Worm (Caenorhabditis elegans): ENCODE results near the gene F34D10.4.

F34D10.4 gene

ce11 chrIII:3723726-3724125, 12.7 kb upstream of the F34D10.4 start:
- TF ChIP-seq hlh-8 (tag; optimal IDR thresholded peaks at IDR 0.05) (no peak), zip-5 (tag; optimal IDR thresholded peaks at IDR 0.05) (no peak), gmeb-2 (tag; optimal IDR thresholded peaks at IDR 0.05) (no peak), C38D4.7 (GFP tag; optimal IDR thresholded peaks at IDR 0.05) (no peak), syd-9 (tag; optimal IDR thresholded peaks at IDR 0.05) (no peak), nfya-1 (tag; optimal IDR thresholded peaks at IDR 0.05) (no peak), ref-2 (tag; optimal IDR thresholded peaks at IDR 0.05) (no peak), T23F11.4 (GFP tag; optimal IDR thresholded peaks at IDR 0.05) (no peak), ttx-3 (tag; optimal IDR thresholded peaks at IDR 0.05) (no peak), che-1 (tag; optimal IDR thresholded peaks at IDR 0.05) (no peak), unc-86 (tag; optimal IDR thresholded peaks at IDR 0.05) (no peak), sox-2 (GFP tag; IDR thresholded peaks at IDR 0.05) (no peak)

ce11 chrIII:3724880-3725279, 11.5 kb upstream of the F34D10.4 start, which contains the start of gene C14B1.12:
C14B1.12 (minus strand) TSS chrIII:3724980.
- no peak for TF ChIP-seq eyg-1 (tag; optimal IDR thresholded peaks at IDR 0.05)
- no peak for TF ChIP-seq sdc-2 (tag; optimal IDR thresholded peaks at IDR 0.05)
- no peak for TF ChIP-seq elt-2 (tag; optimal IDR thresholded peaks at IDR 0.05)
- TF ChIP-seq fkh-6 (tag; optimal IDR thresholded peaks at IDR 0.05), result no peak

- no peak for TF ChIP-seq lin-11 (tag; optimal IDR thresholded peaks at IDR 0.05)
These were observed 10.0 kb upstream of the F34D10.4 start, which contains the start of gene gldi-5 for ce11 chrIII:3726443-3726842. gldi-5 (minus strand) TSS chrIII:3726500.

ce11 chrIII:3729520-3729919, 6.9 kb upstream of the F34D10.4 start, which contains the start of gene F34D10.9:
F34D10.9 (minus strand) TSS chrIII:3729620.
- TF ChIP-seq che-1 (tag; optimal IDR thresholded peaks at IDR 0.05) (no peak), pag-3 (tag; optimal IDR thresholded peaks at IDR 0.05; ENCODE audit: borderline replicate concordance) (no peak), npax-4 (tag; optimal IDR thresholded peaks at IDR 0.05) (no peak), sox-4 (tag; optimal IDR thresholded peaks at IDR 0.05) (no peak)

ce11 chrIII:3730475-3730874, 5.9 kb upstream of the F34D10.4 start, which contains the start of gene F34D10.8:
F34D10.8 (plus strand) TSS chrIII:3730775.
- TF ChIP-seq fkh-10 (GFP tag; optimal IDR thresholded peaks at IDR 0.05) (no peak), ceh-48 (tag; optimal IDR thresholded peaks at IDR 0.05) (no peak), pha-2 (tag; optimal IDR thresholded peaks at IDR 0.05) (no peak), rnt-1 (tag; optimal IDR thresholded peaks at IDR 0.05) (no peak), hlh-13 (GFP tag; optimal IDR thresholded peaks at IDR 0.05) (no peak), dve-1 (tag; optimal IDR thresholded peaks at IDR 0.05) (no peak), elt-2 (tag; optimal IDR thresholded peaks at IDR 0.05) (no peak), nfya-1 (tag; optimal IDR thresholded peaks at IDR 0.05) (no peak), ceh-45 (GFP tag; IDR thresholded peaks at IDR 0.05) (no peak)

ce11 chrIII:3734007-3734406, 2.4 kb upstream of the F34D10.4 start, which contains the start of gene F34D10.3:
F34D10.3 (plus strand) TSS chrIII:3734255.
- TF ChIP-seq unc-42 (tag; optimal IDR thresholded peaks at IDR 0.05) (peak; percentile 1), ets-4 (tag; optimal IDR thresholded peaks at IDR 0.05) (no peak)

- TF ChIP-seq gmeb-2 (tag; optimal IDR thresholded peaks at IDR 0.05), result no peak
- no peak for TF ChIP-seq ceh-6 (GFP tag; optimal IDR thresholded peaks at IDR 0.05)
- TF ChIP-seq ceh-22 (tag; optimal IDR thresholded peaks at IDR 0.05), result no peak
- TF ChIP-seq T23F11.4 (GFP tag; optimal IDR thresholded peaks at IDR 0.05), result no peak
- TF ChIP-seq pros-1 (tag; optimal IDR thresholded peaks at IDR 0.05), result no peak
- TF ChIP-seq ref-2 (tag; optimal IDR thresholded peaks at IDR 0.05), result no peak
- TF ChIP-seq Y22D7AL.16 (tag; optimal IDR thresholded peaks at IDR 0.05), result no peak
- TF ChIP-seq lin-11 (tag; optimal IDR thresholded peaks at IDR 0.05), result no peak
- TF ChIP-seq elt-2 (tag; optimal IDR thresholded peaks at IDR 0.05), result no peak
- no peak for TF ChIP-seq F13H6.1 (tag; optimal IDR thresholded peaks at IDR 0.05)
These were observed 1.4 kb upstream of the F34D10.4 start, which contains the start of gene evl-18 for ce11 chrIII:3734990-3735389. evl-18 (minus strand) TSS chrIII:3735039.

Measured in whole organism, late embryonic.